Fruit fly (Drosophila melanogaster): ENCODE measurements around the gene CG12715.

The CG12715 gene

dm6 chrX:13090656-13091261 lies 35.6 kb upstream of the CG12715 start, which contains the start of gene lic (continued):
- TF ChIP-seq exex (tag; optimal IDR thresholded peaks at IDR 0.05) (no peak), CG30403 (GFP tag; optimal IDR thresholded peaks at IDR 0.05) (no peak), CG8765 (GFP tag; IDR thresholded peaks at IDR 0.05) (no peak), rib (GFP tag; IDR thresholded peaks at IDR 0.05) (no peak), E2f2 (GFP tag; IDR thresholded peaks at IDR 0.05) (no peak), az2 (GFP tag; optimal IDR thresholded peaks at IDR 0.05) (no peak), YL-1 (GFP tag; optimal IDR thresholded peaks at IDR 0.05) (no peak), CG6175 (GFP tag; IDR thresholded peaks at IDR 0.05) (no peak), CG1024 (GFP tag; IDR thresholded peaks at IDR 0.05) (no peak), CG12219 (GFP tag; optimal IDR thresholded peaks at IDR 0.05) (no peak), CG34224 (GFP tag; IDR thresholded peaks at IDR 0.05; ENCODE audit: partially characterized antibody) (peak; percentile 82), cas (GFP tag; IDR thresholded peaks at IDR 0.05) (no peak), ro (GFP tag; IDR thresholded peaks at IDR 0.05) (no peak), MTF-1 (GFP tag; optimal IDR thresholded peaks at IDR 0.05; ENCODE audit: borderline replicate concordance) (no peak), CG7963 (GFP tag; IDR thresholded peaks at IDR 0.05; ENCODE audit: partially characterized antibody) (peak; percentile 63; the same call in 2 of the 3 replicates), Sry-δ (GFP tag; optimal IDR thresholded peaks at IDR 0.05) (peak; percentile 81), dm (GFP tag; optimal IDR thresholded peaks at IDR 0.05) (no peak), wor (GFP tag; IDR thresholded peaks at IDR 0.05) (no peak)

- TF ChIP-seq pnt (GFP tag; optimal IDR thresholded peaks at IDR 0.05) (no peak), HLH4C (GFP tag; IDR thresholded peaks at IDR 0.05; ENCODE audit: partially characterized antibody) (peak; percentile 86), ewg (GFP tag; optimal IDR thresholded peaks at IDR 0.05) (no peak), NFAT (GFP tag; IDR thresholded peaks at IDR 0.05) (no peak), sc (optimal IDR thresholded peaks at IDR 0.05) (no peak), sc (GFP tag; optimal IDR thresholded peaks at IDR 0.05) (no peak), jigr1 (GFP tag; IDR thresholded peaks at IDR 0.05) (no peak), Side (GFP tag; optimal IDR thresholded peaks at IDR 0.05) (no peak), Nf-YC (tag; optimal IDR thresholded peaks at IDR 0.05) (no peak), kni (GFP tag; optimal IDR thresholded peaks at IDR 0.05) (no peak), Mes4 (GFP tag; optimal IDR thresholded peaks at IDR 0.05) (no peak), CG1529 (GFP tag; optimal IDR thresholded peaks at IDR 0.05) (no peak), kah (GFP tag; optimal IDR thresholded peaks at IDR 0.05) (no peak), fu2 (GFP tag; optimal IDR thresholded peaks at IDR 0.05) (no peak), CG13296 (GFP tag; optimal IDR thresholded peaks at IDR 0.05) (no peak), dati (GFP tag; IDR thresholded peaks at IDR 0.05) (no peak), ac (GFP tag; optimal IDR thresholded peaks at IDR 0.05) (no peak), Bdp1 (GFP tag; optimal IDR thresholded peaks at IDR 0.05) (no peak), Dip3 (GFP tag; optimal IDR thresholded peaks at IDR 0.05) (no peak), CG13123 (GFP tag; optimal IDR thresholded peaks at IDR 0.05) (no peak), GATAe (GFP tag; conservative IDR thresholded peaks at IDR 0.05) (no peak), CG34224 (GFP tag; IDR thresholded peaks at IDR 0.05; ENCODE audit: partially characterized antibody) (peak; percentile 54), repo (GFP tag; optimal IDR thresholded peaks at IDR 0.05) (no peak), Gug (GFP tag; IDR thresholded peaks at IDR 0.05) (peak; percentile 31; the same call in 1 of the 4 replicates), Sin3A (optimal IDR thresholded peaks at IDR 0.05) (no peak), CG12659 (GFP tag; optimal IDR thresholded peaks at IDR 0.05) (peak; percentile 13), CG12155 (GFP tag; optimal IDR thresholded peaks at IDR 0.05) (no peak), CG14050 (GFP tag; IDR thresholded peaks at IDR 0.05) (no peak), CG12769 (tag; optimal IDR thresholded peaks at IDR 0.05) (peak; percentile 2), da (GFP tag; optimal IDR thresholded peaks at IDR 0.05) (no peak), Atf-2 (GFP tag; optimal IDR thresholded peaks at IDR 0.05) (no peak), tup (GFP tag; optimal IDR thresholded peaks at IDR 0.05) (no peak), CG17385 (GFP tag; optimal IDR thresholded peaks at IDR 0.05) (no peak), CG1024 (GFP tag; IDR thresholded peaks at IDR 0.05) (no peak)
Measured at dm6 chrX:13089920-13090655, 35.0 kb upstream of the CG12715 start, which contains the start of gene hep. hep (minus strand) TSS chrX:13090434.
